Fruit fly (Drosophila melanogaster) whole organism, embryonic: ENCODE measurements around the gene CG15431.

Experiments
- CG10431 ChIP-seq: fragments of 200-800 bp; sonication (Bioruptor generic); optimal IDR thresholded peaks from 3 replicates; lab custom pipeline; 2018; ENCODE audit warnings: missing biosample characterization, mild to moderate bottlenecking, missing genetic modification characterization
- CG1233 ChIP-seq: fragments of 200-800 bp; sonication (Bioruptor generic); optimal IDR thresholded peaks from 4 replicates; lab custom pipeline; 2018; ENCODE audit warnings: missing biosample characterization, mild to moderate bottlenecking, missing genetic modification characterization
- CG15479 ChIP-seq: fragments of 200-800 bp; sonication (Bioruptor generic); optimal IDR thresholded peaks from 3 replicates; lab custom pipeline; 2019; ENCODE audit warnings: missing biosample characterization, mild to moderate bottlenecking, missing genetic modification characterization, moderate library complexity
- CG15696 ChIP-seq: fragments of 200-800 bp; sonication (Bioruptor generic); optimal IDR thresholded peaks from 2 replicates; lab custom pipeline; 2019; ENCODE audit warnings: missing biosample characterization, mild to moderate bottlenecking, missing genetic modification characterization, moderate library complexity
- CG16863 ChIP-seq: fragments of 200-800 bp; sonication (Bioruptor generic); optimal IDR thresholded peaks from 3 replicates; lab custom pipeline; 2016; ENCODE audit warnings: missing biosample characterization, missing genetic modification characterization
- CG2712 ChIP-seq: fragments of 200-800 bp; optimal IDR thresholded peaks from 3 replicates; lab custom pipeline; 2019; ENCODE audit warnings: missing biosample characterization, mild to moderate bottlenecking, missing genetic modification characterization, moderate library complexity
- CG3163 ChIP-seq: fragments of 200-800 bp; sonication (Bioruptor generic); optimal IDR thresholded peaks from 3 replicates; lab custom pipeline; 2016; ENCODE audit warnings: missing biosample characterization, missing genetic modification characterization
- CG34224 ChIP-seq: fragments of 200-800 bp; sonication (Bioruptor generic); IDR thresholded peaks from 3 replicates; pipeline ENCODE4 v1.3.6; 2022; ENCODE audit warnings: missing biosample characterization, missing genetic modification characterization; ENCODE audit not compliant: partially characterized antibody
- CG4730 ChIP-seq: fragments of 200-800 bp; sonication (Bioruptor generic); IDR thresholded peaks from 2 replicates; pipeline ENCODE4 v1.3.6; 2022; ENCODE audit warnings: missing biosample characterization, missing genetic modification characterization
- CG6765 ChIP-seq: fragments of 200-800 bp; sonication (Bioruptor generic); optimal IDR thresholded peaks from 3 replicates; lab custom pipeline; 2017; ENCODE audit warnings: missing biosample characterization, mild to moderate bottlenecking, missing genetic modification characterization
- Dip2 ChIP-seq: fragments of 200-800 bp; sonication (Bioruptor generic); IDR thresholded peaks from 2 replicates; pipeline ENCODE4 v1.3.6; 2022; ENCODE audit warnings: missing biosample characterization, missing genetic modification characterization
- Dref ChIP-seq: fragments of 200-800 bp; sonication (Bioruptor generic); IDR thresholded peaks from 2 replicates; pipeline ENCODE4 v1.3.6; 2022; ENCODE audit warnings: missing biosample characterization, missing genetic modification characterization
- Drgx ChIP-seq: fragments of 200-800 bp; sonication (Bioruptor generic); IDR thresholded peaks from 2 replicates; pipeline ENCODE4 v1.3.6; 2022; ENCODE audit warnings: missing biosample characterization, missing genetic modification characterization
- Hr78 ChIP-seq, 2 experiments: fragments of 200-800 bp in 1 of 2; fragments of >200 bp in 1 of 2; sonication (Bioruptor generic) in 1 of 2; optimal IDR thresholded peaks; 2 replicates each; lab custom pipeline; 2017 to 2019; ENCODE audit warnings: missing biosample characterization in 2 of 2, missing genetic modification characterization in 2 of 2, mild to moderate bottlenecking in 1 of 2, moderate library complexity in 1 of 2
- MTF-1 ChIP-seq: fragments of 200-800 bp; sonication (Bioruptor generic); optimal IDR thresholded peaks from 2 replicates; lab custom pipeline; 2018; ENCODE audit warnings: missing biosample characterization, mild to moderate bottlenecking, missing genetic modification characterization, borderline replicate concordance
- Max ChIP-seq: fragments of 200-800 bp; sonication (Bioruptor generic); optimal IDR thresholded peaks from 2 replicates; lab custom pipeline; 2016; ENCODE audit warnings: missing biosample characterization, mild to moderate bottlenecking, missing genetic modification characterization
- Scr ChIP-seq: fragments of 200-800 bp; sonication (Bioruptor generic); IDR thresholded peaks from 2 replicates; pipeline ENCODE4 v1.3.6; 2022; ENCODE audit warnings: missing biosample characterization, missing genetic modification characterization; ENCODE audit not compliant: partially characterized antibody
- aop ChIP-seq: fragments of 200-800 bp; sonication (Bioruptor generic); IDR thresholded peaks from 2 replicates; pipeline ENCODE4 v1.3.6; 2022; ENCODE audit warnings: missing biosample characterization, missing genetic modification characterization
- chm ChIP-seq: fragments of 200-800 bp; sonication (Bioruptor generic); IDR thresholded peaks from 2 replicates; pipeline ENCODE4 v1.3.6; 2022; ENCODE audit warnings: missing biosample characterization, missing genetic modification characterization
- crol ChIP-seq: fragments of 200-800 bp; sonication (Bioruptor generic); IDR thresholded peaks from 2 replicates; pipeline ENCODE4 v1.3.6; 2022; ENCODE audit warnings: missing biosample characterization, missing genetic modification characterization
- eve ChIP-seq, 2 experiments: fragments of >200 bp; optimal IDR thresholded peaks; 2 replicates each; lab custom pipeline; 2017; ENCODE audit warnings: missing biosample characterization in 2 of 2, missing genetic modification characterization in 2 of 2
- grn ChIP-seq: fragments of 200-800 bp; sonication (Bioruptor generic); optimal IDR thresholded peaks from 3 replicates; lab custom pipeline; 2017; ENCODE audit warnings: missing biosample characterization, missing genetic modification characterization
- gt ChIP-seq: fragments of 200-800 bp; sonication (Bioruptor generic); IDR thresholded peaks from 2 replicates; pipeline ENCODE4 v1.3.6; 2022; ENCODE audit warnings: missing biosample characterization, missing genetic modification characterization
- kni ChIP-seq: fragments of 200-800 bp; sonication (Bioruptor generic); optimal IDR thresholded peaks from 3 replicates; lab custom pipeline; 2017; ENCODE audit warnings: mild to moderate bottlenecking, missing biosample characterization, missing genetic modification reagents, missing genetic modification characterization
- lov ChIP-seq, 2 experiments: fragments of 200-800 bp in 1 of 2; fragments of >200 bp in 1 of 2; sonication (Bioruptor generic) in 1 of 2; IDR thresholded peaks in 1 of 2; optimal IDR thresholded peaks in 1 of 2; 2 replicates in 1 of 2; 3 replicates in 1 of 2; pipeline versions ENCODE4 v1.3.6 to Lab custom; 2017 to 2022; ENCODE audit warnings: missing biosample characterization in 1 of 2, missing genetic modification characterization in 1 of 2
- nerfin-2 ChIP-seq: fragments of 200-800 bp; sonication (Bioruptor generic); IDR thresholded peaks from 2 replicates; pipeline ENCODE4 v1.3.6; 2022; ENCODE audit warnings: missing biosample characterization, missing genetic modification characterization; ENCODE audit not compliant: partially characterized antibody
- onecut ChIP-seq: fragments of 200-800 bp; sonication (Bioruptor generic); IDR thresholded peaks from 2 replicates; pipeline ENCODE4 v1.3.6; 2022; ENCODE audit warnings: missing biosample characterization, missing genetic modification characterization
- pzg ChIP-seq: fragments of 200-800 bp; sonication (Bioruptor generic); optimal IDR thresholded peaks from 3 replicates; lab custom pipeline; 2018; ENCODE audit warnings: missing biosample characterization, mild to moderate bottlenecking, missing genetic modification characterization, moderate library complexity
- sens ChIP-seq: fragments of 200-800 bp; sonication (Bioruptor generic); peaks from one replicate; lab custom pipeline; 2016; ENCODE audit warnings: missing biosample characterization, missing genetic modification characterization
- stwl ChIP-seq: fragments of 200-800 bp; sonication (Bioruptor generic); optimal IDR thresholded peaks from 3 replicates; lab custom pipeline; 2018; ENCODE audit warnings: missing biosample characterization, mild to moderate bottlenecking, missing genetic modification characterization, moderate library complexity
- tll ChIP-seq, 2 experiments: fragments of 200-800 bp in 1 of 2; fragments of >200 bp in 1 of 2; sonication (Bioruptor generic) in 1 of 2; optimal IDR thresholded peaks; 2 replicates each; lab custom pipeline; 2017 to 2019; ENCODE audit warnings: missing biosample characterization in 2 of 2, missing genetic modification characterization in 2 of 2, mild to moderate bottlenecking in 1 of 2, moderate library complexity in 1 of 2
- unc-4 ChIP-seq: fragments of 200-800 bp; sonication (Bioruptor generic); IDR thresholded peaks from 2 replicates; pipeline ENCODE4 v1.3.6; 2022; ENCODE audit warnings: missing biosample characterization, missing genetic modification characterization; ENCODE audit not compliant: partially characterized antibody
- zen ChIP-seq: fragments of 200-800 bp; sonication (Bioruptor generic); optimal IDR thresholded peaks from 3 replicates; lab custom pipeline; 2018; ENCODE audit warnings: missing biosample characterization, mild to moderate bottlenecking, missing genetic modification characterization, moderate library complexity

The CG15431 gene

dm6 chr2L:4382522-4382921, 58.6 kb downstream of the CG15431 start, which contains the start of gene CG17612 (continued):
- peak; percentile 67 for TF ChIP-seq Scr (GFP tag; lab: Robert Waterston, UW)
- peak; percentile 45 for TF ChIP-seq pzg (GFP tag; lab: Kevin White, UChicago)
- peak; percentile 84 for TF ChIP-seq CG34224 (GFP tag; lab: Robert Waterston, UW)
- peak; percentile 65; the same call in 1 of the 2 replicates for TF ChIP-seq nerfin-2 (GFP tag; lab: Robert Waterston, UW)
- peak; percentile 62 for TF ChIP-seq unc-4 (GFP tag; lab: Robert Waterston, UW)
- peak; percentile 89 for TF ChIP-seq stwl
- no peak for TF ChIP-seq CG10431 (GFP tag; lab: Kevin White, UChicago)
- TF ChIP-seq gt (GFP tag; lab: Robert Waterston, UW), result no peak
- TF ChIP-seq Dref (GFP tag; lab: Robert Waterston, UW), result peak; percentile 85
- TF ChIP-seq Max (GFP tag; lab: Kevin White, UChicago), result no peak
- TF ChIP-seq Dip2, result no peak
- TF ChIP-seq CG16863, result no peak

- TF ChIP-seq CG2712 (no peak), eve (GFP tag; optimal IDR thresholded peaks at IDR 0.05; lab: Kevin White, UChicago) (peak in 1 of 2 experiments; percentile 47), tll (GFP tag; optimal IDR thresholded peaks at IDR 0.05; lab: Kevin White, UChicago) (peak in 1 of 2 experiments; percentile 87), lov (optimal IDR thresholded peaks at IDR 0.05; lab: Kevin White, UChicago) (no peak), lov (GFP tag; IDR thresholded peaks at IDR 0.05; lab: Robert Waterston, UW) (no peak), MTF-1 (no peak), sens (GFP tag; lab: Kevin White, UChicago) (peak; percentile 69), kni (GFP tag; lab: Kevin White, UChicago) (peak; percentile 12), CG1233 (no peak), onecut (GFP tag; lab: Robert Waterston, UW) (peak; percentile 39; the same call in 1 of the 2 replicates), aop (GFP tag; lab: Robert Waterston, UW) (peak; percentile 21; the same call in 1 of the 2 replicates), zen (peak; percentile 68), CG3163 (GFP tag; lab: Kevin White, UChicago) (no peak), CG6765 (GFP tag; lab: Kevin White, UChicago) (no peak), grn (GFP tag; lab: Kevin White, UChicago) (peak; percentile 9), CG15479 (GFP tag; lab: Kevin White, UChicago) (peak; percentile 46), chm (GFP tag; lab: Robert Waterston, UW) (0 out of 2 replicates have a peak, but pooled peaks have one; percentile 9), CG15696 (tag; lab: Kevin White, UChicago) (peak; percentile 46)
- TF ChIP-seq, all 482 proteins: peak for 11
Measured at dm6 chr2L:4378380-4378779, 62.7 kb downstream of the CG15431 start.

- no peak for TF ChIP-seq CG4730
- 0 out of 2 replicates have a peak, but pooled peaks have one; percentile 45 for TF ChIP-seq aop (GFP tag; lab: Robert Waterston, UW)
- peak in 1 of 2 experiments; percentile 69 for TF ChIP-seq Hr78 (GFP tag; optimal IDR thresholded peaks at IDR 0.05; lab: Kevin White, UChicago)
- no peak for TF ChIP-seq Drgx (GFP tag; lab: Robert Waterston, UW)
- TF ChIP-seq crol (GFP tag; lab: Robert Waterston, UW), result peak; percentile 79
- TF ChIP-seq, all 482 proteins: peak for 3
Measured at dm6 chr2L:4377747-4378146, 63.3 kb downstream of the CG15431 start.
